Fruit fly (Drosophila melanogaster) whole organism, adult: ENCODE data around the gene dlt.
A peak's percentile ranks its signal among the peaks of the same experiment; 100 is the strongest.

Experiments used
- CG11617 ChIP-seq: fragments of 200-800 bp; sonication (Bioruptor generic); optimal IDR thresholded peaks from 2 replicates; lab custom pipeline; 2017; ENCODE audit warnings: mild to moderate bottlenecking, missing biosample characterization, missing genetic modification reagents, missing genetic modification characterization
- CG12768 ChIP-seq: fragments of 200-800 bp; sonication (Bioruptor generic); optimal IDR thresholded peaks from 2 replicates; lab custom pipeline; 2017; ENCODE audit warnings: missing biosample characterization, missing genetic modification characterization, mild to moderate bottlenecking, moderate library complexity, missing genetic modification reagents
- CG14711 ChIP-seq: fragments of 200-800 bp; sonication (Bioruptor generic); optimal IDR thresholded peaks from 2 replicates; lab custom pipeline; 2018; ENCODE audit warnings: missing biosample characterization, mild to moderate bottlenecking, missing genetic modification characterization, moderate library complexity
- CG1620 ChIP-seq: fragments of 200-800 bp; sonication (Bioruptor generic); optimal IDR thresholded peaks from 2 replicates; lab custom pipeline; 2016; ENCODE audit warnings: missing biosample characterization, missing genetic modification characterization
- CG33017 ChIP-seq: fragments of 200-800 bp; sonication (Bioruptor generic); optimal IDR thresholded peaks from 2 replicates; lab custom pipeline; 2018; ENCODE audit warnings: missing biosample characterization, mild to moderate bottlenecking, missing genetic modification characterization, moderate library complexity
- CG5204 ChIP-seq: fragments of 200-800 bp; sonication (Bioruptor generic); optimal IDR thresholded peaks from 2 replicates; lab custom pipeline; 2016; ENCODE audit warnings: missing biosample characterization, missing genetic modification characterization
- CG7045 ChIP-seq: fragments of 200-800 bp; sonication (Bioruptor generic); optimal IDR thresholded peaks from 2 replicates; lab custom pipeline; 2017; ENCODE audit warnings: missing biosample characterization, mild to moderate bottlenecking, missing genetic modification characterization
- CG7101 ChIP-seq: fragments of 200-800 bp; sonication (Bioruptor generic); optimal IDR thresholded peaks from 2 replicates; lab custom pipeline; 2018; ENCODE audit warnings: missing biosample characterization, mild to moderate bottlenecking, missing genetic modification characterization, moderate library complexity
- Clk ChIP-seq: fragments of 200-800 bp; sonication (Bioruptor generic); optimal IDR thresholded peaks from 2 replicates; lab custom pipeline; 2017; ENCODE audit warnings: missing biosample characterization, missing genetic modification characterization
- Crg-1 ChIP-seq: fragments of 200-800 bp; sonication (Bioruptor generic); optimal IDR thresholded peaks from 2 replicates; lab custom pipeline; 2016; ENCODE audit warnings: missing biosample characterization, missing genetic modification characterization
- Hr96 ChIP-seq: fragments of 200-800 bp; sonication (Bioruptor generic); optimal IDR thresholded peaks from 2 replicates; lab custom pipeline; 2016; ENCODE audit warnings: missing biosample characterization, missing genetic modification characterization
- Mnt ChIP-seq: fragments of 200-800 bp; sonication (Bioruptor generic); optimal IDR thresholded peaks from 2 replicates; lab custom pipeline; 2016; ENCODE audit warnings: missing biosample characterization, mild to moderate bottlenecking, missing genetic modification characterization
- bab1 ChIP-seq: fragments of 200-800 bp; sonication (Bioruptor generic); optimal IDR thresholded peaks from 3 replicates; lab custom pipeline; 2019; ENCODE audit warnings: missing biosample characterization, mild to moderate bottlenecking, missing genetic modification characterization, moderate library complexity
- cic ChIP-seq: fragments of 200-800 bp; sonication (Bioruptor generic); optimal IDR thresholded peaks from 2 replicates; lab custom pipeline; 2017; ENCODE audit warnings: missing biosample characterization, mild to moderate bottlenecking, missing genetic modification characterization, moderate library complexity
- cnc ChIP-seq, 2 experiments: fragments of >200 bp; optimal IDR thresholded peaks; 2 replicates each; lab custom pipeline; 2017
- kay ChIP-seq: fragments of 200-800 bp; sonication (Bioruptor generic); peaks from one replicate; lab custom pipeline; 2016; ENCODE audit warnings: missing biosample characterization, missing genetic modification characterization, borderline replicate concordance
- ovo ChIP-seq: fragments of 200-800 bp; sonication (Bioruptor generic); optimal IDR thresholded peaks from 2 replicates; lab custom pipeline; 2016; ENCODE audit warnings: missing biosample characterization, missing genetic modification characterization
- pad ChIP-seq: fragments of 200-800 bp; sonication (Bioruptor generic); optimal IDR thresholded peaks from 3 replicates; lab custom pipeline; 2017; ENCODE audit warnings: missing biosample characterization, missing genetic modification characterization, mild to moderate bottlenecking, moderate library complexity, missing genetic modification reagents
- tj ChIP-seq: fragments of 200-800 bp; sonication (Bioruptor generic); optimal IDR thresholded peaks from 3 replicates; lab custom pipeline; 2017; ENCODE audit warnings: missing biosample characterization, mild to moderate bottlenecking, missing genetic modification characterization, moderate library complexity
- toe ChIP-seq: fragments of 200-800 bp; sonication (Bioruptor generic); optimal IDR thresholded peaks from 2 replicates; lab custom pipeline; 2016; ENCODE audit warnings: missing biosample characterization, missing genetic modification characterization

The dlt gene

DNA sequence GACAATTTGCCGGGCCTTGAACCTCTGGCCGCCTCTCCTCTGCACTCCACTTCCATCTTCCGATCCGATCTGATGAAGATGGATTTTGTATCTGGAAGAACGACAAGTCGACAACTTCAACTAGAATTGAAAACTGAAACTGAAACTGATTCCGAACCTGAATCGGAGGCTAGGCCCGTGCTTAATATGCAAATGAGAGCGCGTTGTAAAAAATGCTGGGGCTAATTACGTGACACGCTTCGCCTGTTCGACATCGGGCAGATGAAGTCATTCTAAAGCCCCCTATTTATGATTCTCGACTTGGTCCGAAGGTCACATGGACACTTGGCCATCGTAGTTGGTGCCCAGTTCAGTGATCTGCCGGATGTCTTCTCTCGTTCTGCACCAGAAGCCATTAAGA is 21.5 kb upstream of the dlt start:
- TF ChIP-seq CG12768 (GFP tag; lab: Kevin White, UChicago) (no peak), CG7101 (no peak), bab1 (no peak), cic (GFP tag; lab: Kevin White, UChicago) (no peak), Hr96 (GFP tag; lab: Kevin White, UChicago) (no peak), CG7045 (no peak), ovo (no peak), toe (GFP tag; lab: Kevin White, UChicago) (no peak), Mnt (GFP tag; lab: Kevin White, UChicago) (no peak), CG5204 (GFP tag; lab: Kevin White, UChicago) (no peak), CG1620 (GFP tag; lab: Kevin White, UChicago) (no peak)

DNA sequence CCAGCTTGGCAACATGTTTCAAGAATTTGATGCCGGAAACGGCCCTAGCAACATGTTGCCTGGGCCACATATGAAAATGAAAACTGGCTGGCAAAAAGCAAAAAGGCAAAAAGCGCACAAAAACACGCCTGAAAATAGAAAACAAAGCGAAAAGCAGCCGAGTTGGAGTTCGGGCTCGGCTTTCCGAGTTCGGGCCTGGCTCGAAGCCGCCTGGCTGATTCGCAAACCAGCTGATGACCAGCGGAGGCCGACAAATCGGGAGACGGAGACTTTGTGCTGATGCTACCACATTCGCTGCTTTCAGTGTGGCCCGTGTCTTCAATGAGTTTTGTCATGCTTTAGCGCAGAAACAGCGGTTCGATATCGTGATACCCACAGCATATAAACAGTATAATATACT is 15.2 kb upstream of the dlt start, which contains the start of gene GV1:
Gene GV1, plus strand, starts transcription at position 301 of the 400 bp plus-strand sequence.
- no peak for TF ChIP-seq CG11617 (GFP tag; lab: Kevin White, UChicago)
- no peak for TF ChIP-seq cic (GFP tag; lab: Kevin White, UChicago)
- no peak for TF ChIP-seq CG12768 (GFP tag; lab: Kevin White, UChicago)
- TF ChIP-seq ovo: no peak
- TF ChIP-seq Clk: no peak
- no peak for TF ChIP-seq CG7045

DNA sequence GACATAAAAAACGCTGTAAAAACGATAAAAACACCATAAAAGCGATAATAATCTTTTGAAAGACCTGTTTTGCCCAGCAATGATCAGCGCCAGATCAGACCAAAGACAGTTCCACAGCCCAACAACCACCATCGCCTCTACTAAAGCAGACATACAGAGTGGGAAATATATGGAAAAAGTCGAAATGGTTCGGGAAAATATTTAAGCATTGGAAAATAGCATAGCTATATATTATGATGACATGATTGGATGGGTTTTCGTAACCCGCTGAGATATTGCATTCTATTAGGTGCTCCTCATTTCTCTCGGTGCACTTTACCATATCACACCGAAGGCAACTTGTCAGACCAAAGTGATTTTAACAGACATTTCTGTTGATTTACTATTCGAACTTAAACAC is 13.5 kb upstream of the dlt start:
- TF ChIP-seq bab1 (no peak), CG7045 (peak; percentile 45), CG5204 (GFP tag; lab: Kevin White, UChicago) (peak; percentile 4)

DNA sequence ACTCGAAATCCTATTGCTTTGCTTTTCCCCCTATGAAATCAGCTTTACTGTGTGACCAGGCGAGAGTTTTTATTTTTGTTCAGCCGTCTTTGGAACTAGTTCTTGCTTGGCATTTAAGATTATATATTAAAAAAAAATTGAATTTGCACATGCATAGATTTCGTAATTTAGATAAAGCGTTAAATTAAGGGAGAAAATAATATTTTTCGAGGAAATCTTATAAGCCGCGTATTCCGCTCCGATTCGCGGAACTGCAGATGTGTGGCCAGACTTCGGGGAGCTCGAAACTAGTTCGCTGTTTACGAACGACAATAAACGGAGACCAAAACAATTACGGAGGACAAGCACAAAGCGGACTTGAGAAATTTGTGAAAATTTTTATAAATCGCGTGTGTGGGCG is 7.7 kb upstream of the dlt start, which contains the start of the genes JTBR and CG42676:
Gene JTBR, minus strand, starts transcription at position 55 of the 400 bp plus-strand sequence.
Gene CG42676, plus strand, starts transcription at position 306 of the 400 bp plus-strand sequence.
- TF ChIP-seq cic (GFP tag; lab: Kevin White, UChicago): peak; percentile 22
- peak; percentile 25 for TF ChIP-seq CG14711 (tag; lab: Kevin White, UChicago)
- no peak for TF ChIP-seq ovo
- no peak for TF ChIP-seq CG5204 (GFP tag; lab: Kevin White, UChicago)
- TF ChIP-seq toe (GFP tag; lab: Kevin White, UChicago): peak; percentile 39
- TF ChIP-seq tj (GFP tag; lab: Kevin White, UChicago): no peak
- TF ChIP-seq bab1: peak; percentile 45
- peak; percentile 4 for TF ChIP-seq pad (GFP tag; lab: Kevin White, UChicago)
- TF ChIP-seq CG7101: no peak
- TF ChIP-seq Crg-1 (GFP tag; lab: Kevin White, UChicago): no peak
- TF ChIP-seq Clk: no peak
- no peak for TF ChIP-seq cnc (optimal IDR thresholded peaks at IDR 0.05; lab: Kevin White, UChicago)
- TF ChIP-seq CG12768 (GFP tag; lab: Kevin White, UChicago): no peak
- TF ChIP-seq CG1620 (GFP tag; lab: Kevin White, UChicago): no peak
- TF ChIP-seq CG33017 (tag; lab: Kevin White, UChicago): no peak
- TF ChIP-seq kay (GFP tag; lab: Kevin White, UChicago): no peak
- TF ChIP-seq CG11617 (GFP tag; lab: Kevin White, UChicago): peak; percentile 17
- TF ChIP-seq Mnt (GFP tag; lab: Kevin White, UChicago): peak; percentile 48
- TF ChIP-seq CG7045: no peak
- no peak for TF ChIP-seq Hr96 (GFP tag; lab: Kevin White, UChicago)

DNA sequence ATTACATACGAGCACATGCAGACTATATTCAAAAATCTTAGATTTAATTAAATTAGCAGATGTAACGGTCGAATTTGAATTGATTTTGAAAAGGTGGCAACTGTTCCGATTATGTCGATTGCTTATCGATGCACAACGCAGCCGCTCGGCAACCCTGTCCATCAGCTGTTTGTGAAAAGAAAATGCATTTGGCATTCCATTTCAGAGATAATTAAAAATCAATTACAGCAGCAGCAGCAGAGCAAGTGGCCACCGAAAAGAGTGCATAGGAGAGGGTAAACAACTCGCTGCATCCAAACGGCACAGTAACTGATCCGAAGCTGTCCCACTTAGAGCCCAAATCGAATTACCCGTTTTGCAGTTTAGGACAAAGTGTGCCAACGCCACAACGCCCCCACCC is 3.5 kb upstream of the dlt start, which contains the start of gene Patj:
Gene Patj, plus strand, starts transcription at position 155 of the 400 bp plus-strand sequence.
- TF ChIP-seq CG5204 (GFP tag; lab: Kevin White, UChicago) (no peak), CG14711 (tag; lab: Kevin White, UChicago) (peak; percentile 97), CG12768 (GFP tag; lab: Kevin White, UChicago) (no peak), pad (GFP tag; lab: Kevin White, UChicago) (no peak), CG33017 (tag; lab: Kevin White, UChicago) (no peak), bab1 (peak; percentile 39)

DNA sequence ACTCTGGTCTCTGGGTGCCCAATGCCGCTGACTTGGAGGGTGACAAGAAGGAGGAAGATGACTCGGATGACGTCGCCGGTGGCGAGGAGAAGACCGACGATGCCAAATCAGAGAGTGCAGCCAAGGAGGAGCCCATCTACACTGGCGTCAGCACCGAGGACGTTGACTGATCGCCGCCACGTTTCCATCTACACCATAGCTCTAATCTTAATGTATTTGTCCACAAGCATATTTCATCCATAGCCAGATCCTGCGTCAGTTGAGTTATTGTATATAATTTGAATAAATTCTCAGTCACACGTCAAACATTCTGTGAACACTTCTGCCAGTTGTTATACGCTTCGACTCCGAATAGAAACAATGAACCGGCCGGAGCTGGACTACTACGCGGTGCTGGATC is 1.9 kb upstream of the dlt start, which contains the start of gene CG12020:
Gene CG12020, plus strand, starts transcription at position 301 of the 400 bp plus-strand sequence.
- TF ChIP-seq CG7045 (no peak), Mnt (GFP tag; lab: Kevin White, UChicago) (no peak), Clk (no peak), CG7101 (no peak), CG12768 (GFP tag; lab: Kevin White, UChicago) (no peak), CG33017 (tag; lab: Kevin White, UChicago) (no peak), Hr96 (GFP tag; lab: Kevin White, UChicago) (no peak)

DNA sequence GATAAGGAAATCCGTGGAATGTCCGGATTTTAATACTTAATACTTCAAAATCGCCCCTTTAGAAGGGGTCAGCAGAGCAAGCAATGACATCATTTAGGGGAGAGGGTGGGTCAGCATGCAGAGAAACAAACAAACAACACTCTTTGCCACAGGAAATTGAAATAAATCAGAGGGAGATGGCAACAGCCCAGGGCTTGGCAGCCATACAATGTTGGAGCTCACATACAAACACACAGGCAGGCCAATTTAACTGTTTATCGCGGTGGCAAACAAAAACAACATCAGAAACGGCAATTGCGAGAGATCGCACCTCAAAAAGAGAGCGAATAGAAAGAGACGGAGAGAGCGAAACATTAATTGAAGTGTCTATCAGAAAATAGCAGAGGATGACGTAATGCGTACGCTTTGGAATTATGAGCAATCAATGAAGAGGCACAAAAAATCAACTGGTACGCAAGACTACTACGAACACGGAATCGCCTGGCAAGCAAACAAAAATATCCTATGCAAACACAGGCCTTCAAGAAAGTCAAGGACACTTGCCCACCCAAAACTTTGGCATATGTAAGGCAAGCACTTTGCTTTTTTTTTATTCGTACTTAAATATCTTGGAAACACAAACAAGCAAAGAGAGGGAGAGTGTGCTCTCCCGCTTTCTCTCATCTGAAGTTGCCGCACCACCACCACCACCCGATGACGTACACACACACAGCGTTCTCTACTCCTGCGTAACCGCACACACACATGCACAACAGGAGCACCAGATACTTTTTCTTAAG is 775 bp downstream of the dlt start:
- TF ChIP-seq CG5204 (GFP tag; lab: Kevin White, UChicago) (no peak), CG11617 (GFP tag; lab: Kevin White, UChicago) (peak; percentile 34), cic (GFP tag; lab: Kevin White, UChicago) (peak; percentile 76), Mnt (GFP tag; lab: Kevin White, UChicago) (peak; percentile 56), toe (GFP tag; lab: Kevin White, UChicago) (no peak), CG7045 (peak; percentile 10), Crg-1 (GFP tag; lab: Kevin White, UChicago) (peak; percentile 44), Hr96 (GFP tag; lab: Kevin White, UChicago) (no peak), kay (GFP tag; lab: Kevin White, UChicago) (no peak), CG12768 (GFP tag; lab: Kevin White, UChicago) (peak; percentile 55), ovo (peak; percentile 81), CG7101 (peak; percentile 61), CG1620 (GFP tag; lab: Kevin White, UChicago) (no peak), cnc (optimal IDR thresholded peaks at IDR 0.05; lab: Kevin White, UChicago) (no peak), CG14711 (tag; lab: Kevin White, UChicago) (no peak), bab1 (peak; percentile 48), pad (GFP tag; lab: Kevin White, UChicago) (peak; percentile 89), CG33017 (tag; lab: Kevin White, UChicago) (peak; percentile 22), tj (GFP tag; lab: Kevin White, UChicago) (no peak), Clk (no peak)
